Worm (Caenorhabditis elegans) whole organism, L2 larva: ENCODE results near the gene R07E5.4.

ENCODE experiments used
- lsy-2 ChIP-seq, 2 experiments: fragments of 150-350 bp in 1 of 2; sonication (generic microtip) in 1 of 2; optimal IDR thresholded peaks; 2 replicates each; lab custom pipeline; 2014 to 2017; ENCODE audit warnings: missing biosample characterization in 2 of 2, missing genetic modification characterization in 2 of 2
- nhr-6 ChIP-seq: fragments of 150-350 bp; optimal IDR thresholded peaks from 2 replicates; lab custom pipeline; 2014; ENCODE audit warnings: missing biosample characterization, missing genetic modification characterization
- unc-62 ChIP-seq: fragments of 150-350 bp; optimal IDR thresholded peaks from 2 replicates; lab custom pipeline; 2014; ENCODE audit warnings: missing biosample characterization, missing genetic modification reagents, missing genetic modification characterization

- TF ChIP-seq unc-62 (GFP tag; lab: Kevin White, UChicago) (no peak), lsy-2 (tag; optimal IDR thresholded peaks at IDR 0.05; lab: Kevin White, UChicago) (no peak), nhr-6 (no peak)
Observed at ce11 chrIII:4397115-4397514, 2.5 kb downstream of the R07E5.4 start, which contains the start of gene R07E5.5.
